Worm (Caenorhabditis elegans) whole organism, midembryonic: Measurements from ENCODE around the gene col-14.

Experiments
- T22C8.4 ChIP-seq: fragments of 200-800 bp; sonication (Bioruptor generic); IDR thresholded peaks from 2 replicates; pipeline ENCODE4 v1.3.6; 2022; ENCODE audit warnings: missing genetic modification characterization, missing compliant biosample characterization
- cog-1 ChIP-seq: sonication (generic microtip); optimal IDR thresholded peaks from 2 replicates; lab custom pipeline; 2016; ENCODE audit warnings: missing genetic modification characterization, missing compliant biosample characterization
- flt-1 ChIP-seq: fragments of 200-800 bp; sonication (Bioruptor generic); IDR thresholded peaks from 2 replicates; pipeline ENCODE4 v1.3.6; 2022; ENCODE audit warnings: missing genetic modification characterization, missing compliant biosample characterization
- klf-2 ChIP-seq: fragments of 200-800 bp; sonication (Bioruptor generic); conservative IDR thresholded peaks from 2 replicates; pipeline ENCODE4 v1.3.6; 2022; ENCODE audit warnings: missing genetic modification reagents, missing genetic modification characterization, missing compliant biosample characterization
- med-1 ChIP-seq: sonication (generic microtip); optimal IDR thresholded peaks from 2 replicates; lab custom pipeline; 2017; ENCODE audit warnings: missing genetic modification characterization, mild to moderate bottlenecking, missing compliant biosample characterization, antibody characterized with exemption, missing genetic modification reagents; ENCODE audit not compliant: insufficient read depth
- ref-1 ChIP-seq: fragments of 200-800 bp; sonication (Bioruptor generic); conservative IDR thresholded peaks from 2 replicates; pipeline ENCODE4 v1.3.6; 2022; ENCODE audit warnings: missing genetic modification reagents, missing genetic modification characterization, missing compliant biosample characterization
- tab-1 ChIP-seq: fragments of 200-800 bp; sonication (Bioruptor generic); IDR thresholded peaks from 2 replicates; pipeline ENCODE4 v1.3.6; 2022; ENCODE audit warnings: missing genetic modification characterization, missing compliant biosample characterization
- ztf-23 ChIP-seq: fragments of 200-800 bp; sonication (Bioruptor generic); IDR thresholded peaks from 2 replicates; pipeline ENCODE4 v1.3.6; 2022; ENCODE audit warnings: missing genetic modification reagents, missing genetic modification characterization, missing compliant biosample characterization
- ztf-29 ChIP-seq: fragments of 200-800 bp; sonication (Bioruptor generic); IDR thresholded peaks from 2 replicates; pipeline ENCODE4 v1.3.6; 2022; ENCODE audit warnings: missing genetic modification reagents, missing genetic modification characterization, missing compliant biosample characterization

The col-14 gene

ce11 chrIV:7757245-7757644 lies 4.0 kb downstream of the col-14 start, which contains the start of gene C46A5.4:
TSS of gene C46A5.4 (minus strand) at chrIV:7757345.
- no peak for TF ChIP-seq flt-1 (GFP tag; lab: Robert Waterston, UW)
- TF ChIP-seq tab-1 (GFP tag; lab: Robert Waterston, UW) = no peak
- no peak for TF ChIP-seq ztf-23 (GFP tag; lab: Robert Waterston, UW)
- no peak for TF ChIP-seq cog-1 (tag; lab: Kevin White, UChicago)
- TF ChIP-seq ref-1 (GFP tag; lab: Robert Waterston, UW) = no peak
- TF ChIP-seq T22C8.4 (GFP tag; lab: Robert Waterston, UW) = no peak
- TF ChIP-seq med-1 (GFP tag; lab: Kevin White, UChicago) = no peak
- TF ChIP-seq klf-2 (GFP tag; lab: Robert Waterston, UW) = no peak
- no peak for TF ChIP-seq ztf-29

ce11 chrIV:7759527-7759926 lies 6.3 kb downstream of the col-14 start, which contains the start of gene dsb-3:
TSS of gene dsb-3 (minus strand) at chrIV:7759627.
- TF ChIP-seq T22C8.4 (GFP tag; lab: Robert Waterston, UW) (no peak), med-1 (GFP tag; lab: Kevin White, UChicago) (no peak), klf-2 (GFP tag; lab: Robert Waterston, UW) (no peak), ref-1 (GFP tag; lab: Robert Waterston, UW) (no peak), ztf-23 (GFP tag; lab: Robert Waterston, UW) (no peak), flt-1 (GFP tag; lab: Robert Waterston, UW) (no peak)

- no peak for TF ChIP-seq klf-2 (GFP tag; lab: Robert Waterston, UW)
- no peak for TF ChIP-seq flt-1 (GFP tag; lab: Robert Waterston, UW)
- no peak for TF ChIP-seq med-1 (GFP tag; lab: Kevin White, UChicago)
- no peak for TF ChIP-seq T22C8.4 (GFP tag; lab: Robert Waterston, UW)
- TF ChIP-seq ref-1 (GFP tag; lab: Robert Waterston, UW) = no peak
- no peak for TF ChIP-seq cog-1 (tag; lab: Kevin White, UChicago)
- no peak for TF ChIP-seq ztf-23 (GFP tag; lab: Robert Waterston, UW)
Measured at ce11 chrIV:7760117-7760516, 6.9 kb downstream of the col-14 start, which contains the start of gene del-7. TSS of gene del-7 (plus strand) at chrIV:7760417.

ce11 chrIV:7763748-7764147 lies 10.5 kb downstream of the col-14 start, which contains the start of the genes C46A5.6 and C46A5.1:
TSS of gene C46A5.6 (minus strand) at chrIV:7763848.
TSS of gene C46A5.1 (plus strand) at chrIV:7763931.
- TF ChIP-seq tab-1 (GFP tag; lab: Robert Waterston, UW) = no peak
- TF ChIP-seq cog-1 (tag; lab: Kevin White, UChicago) = no peak

- TF ChIP-seq T22C8.4 (GFP tag; lab: Robert Waterston, UW) = no peak
- no peak for TF ChIP-seq cog-1 (tag; lab: Kevin White, UChicago)
- no peak for TF ChIP-seq flt-1 (GFP tag; lab: Robert Waterston, UW)
- no peak for TF ChIP-seq ztf-23 (GFP tag; lab: Robert Waterston, UW)
Measured at ce11 chrIV:7764319-7764718, 11.1 kb downstream of the col-14 start.

- TF ChIP-seq klf-2 (GFP tag; lab: Robert Waterston, UW) = no peak
- no peak for TF ChIP-seq cog-1 (tag; lab: Kevin White, UChicago)
- TF ChIP-seq T22C8.4 (GFP tag; lab: Robert Waterston, UW) = no peak
Measured at ce11 chrIV:7770162-7770561, 17.0 kb downstream of the col-14 start, which contains the start of gene rdl-1. TSS of gene rdl-1 (minus strand) at chrIV:7770262.

ce11 chrIV:7774206-7774605 lies 21.0 kb downstream of the col-14 start, which contains the start of the genes hcf-1 and swd-2.2:
TSS of gene hcf-1 (minus strand) at chrIV:7774275.
TSS of gene swd-2.2 (plus strand) at chrIV:7774411.
- TF ChIP-seq ztf-29 (no peak), cog-1 (tag; lab: Kevin White, UChicago) (no peak), ztf-23 (GFP tag; lab: Robert Waterston, UW) (no peak), tab-1 (GFP tag; lab: Robert Waterston, UW) (no peak), klf-2 (GFP tag; lab: Robert Waterston, UW) (no peak), ref-1 (GFP tag; lab: Robert Waterston, UW) (no peak), flt-1 (GFP tag; lab: Robert Waterston, UW) (no peak), med-1 (GFP tag; lab: Kevin White, UChicago) (no peak), T22C8.4 (GFP tag; lab: Robert Waterston, UW) (no peak)

ce11 chrIV:7775725-7776124 lies 22.5 kb downstream of the col-14 start, which contains the start of gene swd-2.1:
TSS of gene swd-2.1 (plus strand) at chrIV:7776025.
- TF ChIP-seq ztf-29 = no peak
- TF ChIP-seq flt-1 (GFP tag; lab: Robert Waterston, UW) = no peak
- no peak for TF ChIP-seq tab-1 (GFP tag; lab: Robert Waterston, UW)
- TF ChIP-seq med-1 (GFP tag; lab: Kevin White, UChicago) = no peak
- TF ChIP-seq klf-2 (GFP tag; lab: Robert Waterston, UW) = no peak
- no peak for TF ChIP-seq T22C8.4 (GFP tag; lab: Robert Waterston, UW)
- no peak for TF ChIP-seq ztf-23 (GFP tag; lab: Robert Waterston, UW)
- no peak for TF ChIP-seq cog-1 (tag; lab: Kevin White, UChicago)

- TF ChIP-seq ztf-29 = no peak
- TF ChIP-seq flt-1 (GFP tag; lab: Robert Waterston, UW) = no peak
- TF ChIP-seq cog-1 (tag; lab: Kevin White, UChicago) = no peak
- no peak for TF ChIP-seq ref-1 (GFP tag; lab: Robert Waterston, UW)
- no peak for TF ChIP-seq med-1 (GFP tag; lab: Kevin White, UChicago)
- TF ChIP-seq ztf-23 (GFP tag; lab: Robert Waterston, UW) = no peak
- no peak for TF ChIP-seq tab-1 (GFP tag; lab: Robert Waterston, UW)
- TF ChIP-seq T22C8.4 (GFP tag; lab: Robert Waterston, UW) = no peak
- TF ChIP-seq klf-2 (GFP tag; lab: Robert Waterston, UW) = no peak
Measured at ce11 chrIV:7778865-7779264, 25.7 kb downstream of the col-14 start, which contains the start of gene rpap-3. TSS of gene rpap-3 (minus strand) at chrIV:7778965.
